Fruit fly (Drosophila melanogaster) whole organism, prepupa: Measurements from ENCODE around the gene CG17919.

Experiments used
- Blimp-1 ChIP-seq: fragments of 200-800 bp; sonication (Bioruptor generic); optimal IDR thresholded peaks from 3 replicates; lab custom pipeline; 2017; ENCODE audit warnings: missing biosample characterization, missing genetic modification characterization, mild to moderate bottlenecking, moderate library complexity, missing genetic modification reagents
- CG10631 ChIP-seq: fragments of 200-800 bp; sonication (Bioruptor generic); optimal IDR thresholded peaks from 2 replicates; lab custom pipeline; 2016; ENCODE audit warnings: missing biosample characterization, missing genetic modification characterization
- CG10669 ChIP-seq: fragments of 200-800 bp; sonication (Bioruptor generic); optimal IDR thresholded peaks from 3 replicates; lab custom pipeline; 2018; ENCODE audit warnings: missing biosample characterization, mild to moderate bottlenecking, missing genetic modification characterization, moderate library complexity
- CG11294 ChIP-seq: fragments of 200-800 bp; sonication (Bioruptor generic); IDR thresholded peaks from 2 replicates; pipeline ENCODE4 v1.3.6; 2022; ENCODE audit warnings: missing biosample characterization, missing genetic modification characterization
- CG11762 ChIP-seq: fragments of 200-800 bp; sonication (Bioruptor generic); optimal IDR thresholded peaks from 3 replicates; lab custom pipeline; 2016; ENCODE audit warnings: missing biosample characterization, missing genetic modification characterization; ENCODE audit not compliant: insufficient read depth
- CG11902 ChIP-seq: fragments of 200-800 bp; sonication (Bioruptor generic); optimal IDR thresholded peaks from 3 replicates; lab custom pipeline; 2016; ENCODE audit warnings: missing biosample characterization, missing genetic modification characterization
- CG15336 ChIP-seq: fragments of 200-800 bp; sonication (Bioruptor generic); IDR thresholded peaks from 2 replicates; pipeline ENCODE4 v1.3.6; 2022; ENCODE audit warnings: missing biosample characterization, missing genetic modification characterization
- CG1621 ChIP-seq: fragments of 200-800 bp; sonication (Bioruptor generic); optimal IDR thresholded peaks from 3 replicates; lab custom pipeline; 2018; ENCODE audit warnings: missing biosample characterization, mild to moderate bottlenecking, missing genetic modification characterization
- CG3032 ChIP-seq: fragments of 200-800 bp; optimal IDR thresholded peaks from 2 replicates; lab custom pipeline; 2019; ENCODE audit warnings: missing biosample characterization, mild to moderate bottlenecking, missing genetic modification characterization, moderate library complexity
- CG31627 ChIP-seq: fragments of 200-800 bp; sonication (Bioruptor generic); optimal IDR thresholded peaks from 3 replicates; lab custom pipeline; 2016; ENCODE audit warnings: missing biosample characterization, missing genetic modification characterization
- CG34406 ChIP-seq: fragments of 200-800 bp; sonication (Bioruptor generic); optimal IDR thresholded peaks from 3 replicates; lab custom pipeline; 2016; ENCODE audit warnings: missing biosample characterization, missing genetic modification characterization
- CG3919 ChIP-seq: fragments of 200-800 bp; sonication (Bioruptor generic); optimal IDR thresholded peaks from 3 replicates; lab custom pipeline; 2016; ENCODE audit warnings: missing biosample characterization, missing genetic modification characterization
- CG4318 ChIP-seq: fragments of 200-800 bp; sonication (Bioruptor generic); optimal IDR thresholded peaks from 3 replicates; lab custom pipeline; 2017; ENCODE audit warnings: missing biosample characterization, mild to moderate bottlenecking, missing genetic modification characterization
- CG6163 ChIP-seq: fragments of 200-800 bp; sonication (Bioruptor generic); IDR thresholded peaks from 3 replicates; pipeline ENCODE4 v1.3.6; 2022; ENCODE audit warnings: missing biosample characterization, missing genetic modification characterization
- CG6276 ChIP-seq: fragments of 200-800 bp; sonication (Bioruptor generic); optimal IDR thresholded peaks from 2 replicates; lab custom pipeline; 2017; ENCODE audit warnings: missing biosample characterization, mild to moderate bottlenecking, missing genetic modification characterization
- CG6792 ChIP-seq: fragments of 200-800 bp; sonication (Bioruptor generic); optimal IDR thresholded peaks from 3 replicates; lab custom pipeline; 2016; ENCODE audit warnings: missing biosample characterization, missing genetic modification characterization
- CG6808 ChIP-seq: fragments of 200-800 bp; sonication (Bioruptor generic); optimal IDR thresholded peaks from 3 replicates; lab custom pipeline; 2017; ENCODE audit warnings: missing biosample characterization, missing genetic modification characterization, mild to moderate bottlenecking, moderate library complexity, missing genetic modification reagents
- CG6854 ChIP-seq: fragments of 200-800 bp; sonication (Bioruptor generic); optimal IDR thresholded peaks from 2 replicates; lab custom pipeline; 2017; ENCODE audit warnings: missing biosample characterization, mild to moderate bottlenecking, missing genetic modification characterization
- CG7368 ChIP-seq: fragments of 200-800 bp; sonication (Bioruptor generic); optimal IDR thresholded peaks from 3 replicates; lab custom pipeline; 2016; ENCODE audit warnings: missing biosample characterization, missing genetic modification characterization
- CG8119 ChIP-seq: fragments of 200-800 bp; sonication (Bioruptor generic); IDR thresholded peaks from 3 replicates; pipeline ENCODE4 v1.3.6; 2022; ENCODE audit warnings: missing biosample characterization, missing genetic modification characterization
- CG9139 ChIP-seq: fragments of 200-800 bp; sonication (Bioruptor generic); optimal IDR thresholded peaks from 3 replicates; lab custom pipeline; 2017; ENCODE audit warnings: missing biosample characterization, mild to moderate bottlenecking, missing genetic modification characterization
- Eip78C ChIP-seq: fragments of 200-800 bp; sonication (Bioruptor generic); peaks from one replicate; lab custom pipeline; 2016; ENCODE audit warnings: missing biosample characterization, missing genetic modification characterization
- Eip93F ChIP-seq: fragments of 200-800 bp; sonication (Bioruptor generic); optimal IDR thresholded peaks from 2 replicates; lab custom pipeline; 2016; ENCODE audit warnings: missing biosample characterization, mild to moderate bottlenecking, missing genetic modification characterization
- Ets21C ChIP-seq: fragments of 200-800 bp; sonication (Bioruptor generic); optimal IDR thresholded peaks from 3 replicates; lab custom pipeline; 2016; ENCODE audit warnings: missing biosample characterization, missing genetic modification characterization
- Ets96B ChIP-seq: fragments of 200-800 bp; optimal IDR thresholded peaks from 2 replicates; lab custom pipeline; 2019; ENCODE audit warnings: missing biosample characterization, mild to moderate bottlenecking, missing genetic modification characterization, moderate library complexity
- Hr39 ChIP-seq: fragments of 200-800 bp; sonication (Bioruptor generic); optimal IDR thresholded peaks from 2 replicates; lab custom pipeline; 2016; ENCODE audit warnings: missing biosample characterization, missing genetic modification characterization
- Met ChIP-seq: fragments of 200-800 bp; sonication (Bioruptor generic); optimal IDR thresholded peaks from 3 replicates; lab custom pipeline; 2016; ENCODE audit warnings: missing biosample characterization, missing genetic modification characterization
- Sox102F ChIP-seq: fragments of 200-800 bp; sonication (Bioruptor generic); optimal IDR thresholded peaks from 2 replicates; lab custom pipeline; 2016; ENCODE audit warnings: missing biosample characterization, mild to moderate bottlenecking, missing genetic modification characterization
- Sox14 ChIP-seq: fragments of 200-800 bp; sonication (Bioruptor generic); optimal IDR thresholded peaks from 3 replicates; lab custom pipeline; 2016; ENCODE audit warnings: missing biosample characterization, missing genetic modification characterization
- achi ChIP-seq: fragments of 200-800 bp; sonication (Bioruptor generic); optimal IDR thresholded peaks from 3 replicates; lab custom pipeline; 2016; ENCODE audit warnings: missing biosample characterization, missing genetic modification characterization
- acj6 ChIP-seq: fragments of 200-800 bp; sonication (Bioruptor generic); optimal IDR thresholded peaks from 3 replicates; lab custom pipeline; 2016; ENCODE audit warnings: missing biosample characterization, missing genetic modification characterization
- cyc ChIP-seq: fragments of 200-800 bp; sonication (Bioruptor generic); optimal IDR thresholded peaks from 3 replicates; lab custom pipeline; 2016; ENCODE audit warnings: missing biosample characterization, missing genetic modification characterization
- dac ChIP-seq: fragments of 200-800 bp; sonication (Bioruptor generic); optimal IDR thresholded peaks from 2 replicates; lab custom pipeline; 2017; ENCODE audit warnings: missing biosample characterization, mild to moderate bottlenecking, missing genetic modification characterization
- dsx ChIP-seq: fragments of 200-800 bp; optimal IDR thresholded peaks from 3 replicates; lab custom pipeline; 2019; ENCODE audit warnings: missing biosample characterization, mild to moderate bottlenecking, missing genetic modification characterization, moderate library complexity; ENCODE audit not compliant: poor library complexity, severe bottlenecking
- eg ChIP-seq: fragments of 200-800 bp; sonication (Bioruptor generic); IDR thresholded peaks from 3 replicates; pipeline ENCODE4 v1.3.6; 2022; ENCODE audit warnings: missing biosample characterization, missing genetic modification characterization
- esn ChIP-seq: fragments of 200-800 bp; sonication (Bioruptor generic); optimal IDR thresholded peaks from 2 replicates; lab custom pipeline; 2016; ENCODE audit warnings: missing biosample characterization, mild to moderate bottlenecking, missing genetic modification characterization, moderate library complexity
- fd85E ChIP-seq: fragments of 200-800 bp; sonication (Bioruptor generic); optimal IDR thresholded peaks from 3 replicates; lab custom pipeline; 2016; ENCODE audit warnings: missing biosample characterization, missing genetic modification characterization
- fkh ChIP-seq: fragments of 200-800 bp; sonication (Bioruptor generic); optimal IDR thresholded peaks from 3 replicates; lab custom pipeline; 2017; ENCODE audit warnings: missing biosample characterization, mild to moderate bottlenecking, missing genetic modification characterization, moderate library complexity
- lz ChIP-seq: fragments of 200-800 bp; sonication (Bioruptor generic); optimal IDR thresholded peaks from 3 replicates; lab custom pipeline; 2016; ENCODE audit warnings: missing biosample characterization, missing genetic modification characterization
- net ChIP-seq: fragments of 200-800 bp; sonication (Bioruptor generic); optimal IDR thresholded peaks from 3 replicates; lab custom pipeline; 2016; ENCODE audit warnings: missing biosample characterization, missing genetic modification characterization
- salr ChIP-seq, 2 experiments: fragments of 200-800 bp; sonication (Bioruptor generic); optimal IDR thresholded peaks; 3 replicates each; lab custom pipeline; 2016 to 2018; ENCODE audit warnings: missing biosample characterization in 2 of 2, missing genetic modification characterization in 2 of 2, mild to moderate bottlenecking in 1 of 2
- spab ChIP-seq: fragments of 200-800 bp; sonication (Bioruptor generic); optimal IDR thresholded peaks from 2 replicates; lab custom pipeline; 2017; ENCODE audit warnings: missing biosample characterization, mild to moderate bottlenecking, missing genetic modification characterization, missing genetic modification reagents
- ss ChIP-seq, 2 experiments: fragments of 200-800 bp; sonication (Bioruptor generic); optimal IDR thresholded peaks; 2 replicates in 1 of 2; 3 replicates in 1 of 2; lab custom pipeline; 2017 to 2018; ENCODE audit warnings: mild to moderate bottlenecking in 2 of 2, missing biosample characterization in 2 of 2, missing genetic modification characterization in 2 of 2, moderate library complexity in 1 of 2
- svp ChIP-seq: fragments of 200-800 bp; sonication (Bioruptor generic); peaks from one replicate; lab custom pipeline; 2016; ENCODE audit warnings: missing biosample characterization, missing genetic modification characterization
- vri ChIP-seq: fragments of 200-800 bp; sonication (Bioruptor generic); optimal IDR thresholded peaks from 3 replicates; lab custom pipeline; 2016; ENCODE audit warnings: missing biosample characterization, mild to moderate bottlenecking, missing genetic modification characterization

Gene CG17919

DNA sequence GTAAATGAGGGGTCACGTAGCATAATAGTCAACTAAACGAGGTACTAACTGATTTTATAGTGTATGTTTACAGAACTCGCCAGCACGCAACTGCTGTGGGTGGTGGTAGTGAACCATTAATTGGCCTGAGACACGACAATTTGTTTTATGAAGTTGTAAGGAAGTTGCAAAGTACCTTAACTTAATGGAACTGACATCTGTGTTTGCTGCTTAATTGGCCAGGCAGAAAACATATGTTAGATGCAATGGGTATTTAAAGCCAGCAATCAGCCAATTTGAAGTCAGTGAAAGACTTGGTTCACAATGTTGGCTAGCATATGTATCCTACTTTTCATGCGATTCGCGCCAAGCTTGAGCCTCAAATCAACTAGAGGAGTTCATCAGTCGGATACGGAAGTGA, 2.2 kb upstream of the CG17919 start, which contains the start of gene CG17917:
Gene CG17917, plus strand, starts transcription at position 301 of the 400 bp plus-strand sequence.
- TF ChIP-seq CG6276 (GFP tag; lab: Kevin White, UChicago) (no peak), CG10631 (GFP tag; lab: Kevin White, UChicago) (no peak), vri (GFP tag; lab: Kevin White, UChicago) (no peak)
- TF ChIP-seq, all 60 proteins: peak for 0

DNA sequence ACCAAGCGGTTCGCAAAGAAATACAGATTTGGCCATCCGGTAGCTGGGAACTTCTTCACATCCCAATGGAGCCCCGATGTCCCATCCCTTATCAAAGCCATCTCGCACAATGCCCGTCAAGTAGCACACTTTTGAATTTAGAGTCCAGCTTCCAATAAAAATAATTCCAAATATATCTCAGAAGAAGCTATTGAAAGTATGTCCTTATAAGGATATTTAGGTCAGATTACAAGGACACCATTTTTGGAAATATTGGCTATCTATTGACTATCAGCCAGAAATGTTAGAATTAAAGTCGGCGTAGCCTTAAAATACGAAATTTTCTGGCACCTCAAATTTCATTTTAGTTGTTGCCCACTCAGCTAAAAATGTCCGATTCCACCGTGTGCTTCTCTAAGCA, 1.1 kb upstream of the CG17919 start, which contains the start of gene CG10298:
Gene CG10298, plus strand, starts transcription at position 301 of the 400 bp plus-strand sequence.
- no peak for TF ChIP-seq dac
- no peak for TF ChIP-seq ss (GFP tag; optimal IDR thresholded peaks at IDR 0.05; lab: Kevin White, UChicago)
- TF ChIP-seq CG6792 (GFP tag; lab: Kevin White, UChicago), result no peak
- no peak for TF ChIP-seq acj6 (GFP tag; lab: Kevin White, UChicago)
- TF ChIP-seq CG11762 (GFP tag; lab: Kevin White, UChicago), result no peak
- TF ChIP-seq CG3919 (GFP tag; lab: Kevin White, UChicago), result no peak
- no peak for TF ChIP-seq CG10669
- TF ChIP-seq spab, result no peak
- TF ChIP-seq net, result no peak
- TF ChIP-seq achi (GFP tag; lab: Kevin White, UChicago), result no peak
- no peak for TF ChIP-seq svp (GFP tag; lab: Kevin White, UChicago)
- TF ChIP-seq fd85E, result no peak

DNA sequence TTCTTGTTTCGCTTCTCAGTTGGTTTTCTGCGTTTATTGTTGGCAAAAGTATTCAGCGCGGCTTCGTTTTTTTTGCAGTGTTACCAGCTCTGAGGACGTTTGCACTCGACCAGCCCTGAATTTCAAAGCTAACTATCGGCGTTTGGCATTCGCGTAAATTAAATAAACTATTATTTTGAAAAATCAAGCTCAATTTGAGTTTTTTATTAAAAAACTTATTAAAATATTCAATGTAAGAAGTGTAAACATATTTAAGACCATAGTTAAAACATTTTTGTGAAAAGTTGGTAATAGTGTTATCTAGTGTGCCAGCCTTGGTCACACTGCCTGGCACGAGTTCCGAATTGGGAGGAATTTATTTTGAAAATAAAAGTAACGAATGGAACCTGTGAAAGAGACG, 2.0 kb downstream of the CG17919 start, which contains the start of the genes SmD2 and CG18048:
Gene SmD2, minus strand, starts transcription at position 98 of the 400 bp plus-strand sequence.
Gene CG18048, plus strand, starts transcription at position 298 of the 400 bp plus-strand sequence.
- TF ChIP-seq Eip78C (GFP tag; lab: Kevin White, UChicago) (peak; percentile 49), CG3032 (tag; lab: Kevin White, UChicago) (peak; percentile 12), CG11762 (GFP tag; lab: Kevin White, UChicago) (no peak), Ets21C (GFP tag; lab: Kevin White, UChicago) (no peak), Ets96B (no peak), esn (GFP tag; lab: Kevin White, UChicago) (peak; percentile 3), CG6163 (GFP tag; lab: Robert Waterston, UW) (no peak), CG1621 (no peak), Sox14 (GFP tag; lab: Kevin White, UChicago) (peak; percentile 48), eg (GFP tag; lab: Robert Waterston, UW) (no peak), CG34406 (GFP tag; lab: Kevin White, UChicago) (no peak), CG9139 (GFP tag; lab: Kevin White, UChicago) (no peak), CG15336 (GFP tag; lab: Robert Waterston, UW) (no peak), Eip93F (GFP tag; lab: Kevin White, UChicago) (no peak), CG11902 (no peak), dac (no peak), vri (GFP tag; lab: Kevin White, UChicago) (no peak), CG7368 (GFP tag; lab: Kevin White, UChicago) (no peak), lz (no peak), CG3919 (GFP tag; lab: Kevin White, UChicago) (no peak), dsx (peak; percentile 3), CG6792 (GFP tag; lab: Kevin White, UChicago) (no peak), CG4318 (no peak), CG6808 (GFP tag; lab: Kevin White, UChicago) (no peak), CG8119 (no peak), svp (GFP tag; lab: Kevin White, UChicago) (no peak), fkh (GFP tag; lab: Kevin White, UChicago) (no peak), salr (GFP tag; optimal IDR thresholded peaks at IDR 0.05; lab: Kevin White, UChicago) (no peak), ss (GFP tag; optimal IDR thresholded peaks at IDR 0.05; lab: Kevin White, UChicago) (no peak), CG11294 (GFP tag; lab: Robert Waterston, UW) (no peak), Blimp-1 (GFP tag; lab: Kevin White, UChicago) (no peak), CG6854 (GFP tag; lab: Kevin White, UChicago) (no peak), net (no peak), CG31627 (GFP tag; lab: Kevin White, UChicago) (peak; percentile 3), Hr39 (GFP tag; lab: Kevin White, UChicago) (no peak), cyc (GFP tag; lab: Kevin White, UChicago) (peak; percentile 8), Sox102F (no peak), CG10631 (GFP tag; lab: Kevin White, UChicago) (no peak), spab (no peak), Met (GFP tag; lab: Kevin White, UChicago) (no peak)
